Worm (Caenorhabditis elegans) whole organism, midembryonic: Measurements from ENCODE around the gene str-112.

ENCODE experiments used
- flt-1 ChIP-seq: fragments of 200-800 bp; sonication (Bioruptor generic); IDR thresholded peaks from 2 replicates; pipeline ENCODE4 v1.3.6; 2022; ENCODE audit warnings: missing genetic modification characterization, missing compliant biosample characterization
- med-1 ChIP-seq: sonication (generic microtip); optimal IDR thresholded peaks from 2 replicates; lab custom pipeline; 2017; ENCODE audit warnings: missing genetic modification characterization, mild to moderate bottlenecking, missing compliant biosample characterization, antibody characterized with exemption, missing genetic modification reagents; ENCODE audit not compliant: insufficient read depth
- tab-1 ChIP-seq: fragments of 200-800 bp; sonication (Bioruptor generic); IDR thresholded peaks from 2 replicates; pipeline ENCODE4 v1.3.6; 2022; ENCODE audit warnings: missing genetic modification characterization, missing compliant biosample characterization

DNA sequence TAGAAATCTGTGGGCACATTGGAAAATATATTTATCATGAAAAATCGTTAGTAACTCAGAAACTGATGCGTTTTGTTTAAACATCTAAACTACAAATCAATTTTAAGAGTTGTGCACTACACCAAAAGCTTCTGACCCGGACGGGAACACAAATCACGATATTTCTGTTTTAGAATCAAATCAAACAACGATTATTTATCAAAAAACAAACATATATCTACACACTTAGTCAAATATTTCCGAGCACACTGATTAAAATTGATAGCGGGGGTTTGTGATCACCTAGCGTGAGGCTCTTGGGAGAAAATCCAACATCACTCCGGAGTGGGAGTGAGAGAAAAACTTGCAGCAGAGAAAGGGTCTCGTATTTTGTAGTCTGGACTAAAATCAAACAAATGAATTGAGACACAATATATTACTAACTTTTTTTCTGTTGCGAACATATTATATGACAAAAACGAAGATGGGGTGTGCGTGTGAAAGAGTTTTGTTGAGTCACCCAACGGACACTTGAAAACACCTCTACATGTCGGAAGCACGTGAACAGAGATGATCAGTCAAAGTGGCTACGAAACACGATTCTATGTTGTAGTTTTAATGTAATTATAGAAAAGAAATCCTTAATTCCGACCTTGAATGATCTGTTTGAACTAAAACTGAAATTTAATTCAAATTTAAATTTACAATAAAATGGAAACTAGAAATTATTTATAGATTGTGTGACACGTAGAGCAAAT is 42.8 kb downstream of the str-112 start:
- no peak for TF ChIP-seq flt-1
- no peak for TF ChIP-seq med-1 (GFP tag; lab: Kevin White, UChicago)
- TF ChIP-seq tab-1 (GFP tag; lab: Robert Waterston, UW), result no peak
